Worm (Caenorhabditis elegans) whole organism, L1 larva: Measurements from ENCODE around the gene T19D7.6.

Experiments
- ama-1 ChIP-seq: fragments of 150-350 bp; optimal IDR thresholded peaks from 2 replicates; lab custom pipeline; 2014
- efl-1 ChIP-seq, 4 experiments: fragments of 150-350 bp; optimal IDR thresholded peaks in 3 of 4; peaks in 1 of 4; 1 replicate in 1 of 4; 2 replicates in 3 of 4; lab custom pipeline; 2014; ENCODE audit warnings: missing biosample characterization in 2 of 4, missing genetic modification characterization in 2 of 4, missing genetic modification reagents in 2 of 4
- egl-13 ChIP-seq: sonication (generic microtip); optimal IDR thresholded peaks from 2 replicates; lab custom pipeline; 2016; ENCODE audit warnings: missing genotype, missing genetic modification reagents, missing genetic modification characterization, missing compliant biosample characterization
- elt-3 ChIP-seq, 6 experiments: fragments of 150-350 bp in 1 of 6; sonication (generic microtip); optimal IDR thresholded peaks; 2 replicates each; lab custom pipeline; 2017 to 2018; ENCODE audit warnings: missing biosample characterization in 6 of 6, missing genetic modification characterization in 6 of 6, inconsistent platforms in 1 of 6
- fkh-10 ChIP-seq: sonication (generic microtip); optimal IDR thresholded peaks from 2 replicates; lab custom pipeline; 2017; ENCODE audit warnings: missing biosample characterization, missing genetic modification reagents, missing genetic modification characterization
- lin-13 ChIP-seq: fragments of 150-350 bp; optimal IDR thresholded peaks from 2 replicates; lab custom pipeline; 2014; ENCODE audit warnings: missing biosample characterization, missing genetic modification reagents, missing genetic modification characterization
- lin-15B ChIP-seq: fragments of 150-350 bp; sonication (generic microtip); optimal IDR thresholded peaks from 3 replicates; lab custom pipeline; 2014; ENCODE audit warnings: missing biosample characterization, missing genetic modification characterization
- pqm-1 ChIP-seq: sonication (generic microtip); optimal IDR thresholded peaks from 3 replicates; lab custom pipeline; 2017; ENCODE audit warnings: missing biosample characterization, missing genetic modification characterization

ce11 chrX:680920-681319, 10.3 kb upstream of the T19D7.6 start, which contains the start of gene T19D7.7:
- TF ChIP-seq ama-1 (lab: Kevin White, UChicago) (no peak), lin-15B (tag; lab: Kevin White, UChicago) (no peak), elt-3 (tag; optimal IDR thresholded peaks at IDR 0.05; lab: Kevin White, UChicago) (no peak), egl-13 (tag; lab: Kevin White, UChicago) (no peak), pqm-1 (no peak), fkh-10 (no peak), lin-13 (GFP tag; lab: Kevin White, UChicago) (no peak), efl-1 (optimal IDR thresholded peaks at IDR 0.05; lab: Kevin White, UChicago) (no peak), efl-1 (GFP tag; optimal IDR thresholded peaks at IDR 0.05 in 1 of 2; lab: Kevin White, UChicago) (no peak)
